Worm (Caenorhabditis elegans) whole organism, midembryonic: ENCODE results near the gene F25B4.8.

Source experiments
- T22C8.4 ChIP-seq: fragments of 200-800 bp; sonication (Bioruptor generic); IDR thresholded peaks from 2 replicates; pipeline ENCODE4 v1.3.6; 2022; ENCODE audit warnings: missing genetic modification characterization, missing compliant biosample characterization
- cog-1 ChIP-seq: sonication (generic microtip); optimal IDR thresholded peaks from 2 replicates; lab custom pipeline; 2016; ENCODE audit warnings: missing genetic modification characterization, missing compliant biosample characterization
- klf-2 ChIP-seq: fragments of 200-800 bp; sonication (Bioruptor generic); conservative IDR thresholded peaks from 2 replicates; pipeline ENCODE4 v1.3.6; 2022; ENCODE audit warnings: missing genetic modification reagents, missing genetic modification characterization, missing compliant biosample characterization
- med-1 ChIP-seq: sonication (generic microtip); optimal IDR thresholded peaks from 2 replicates; lab custom pipeline; 2017; ENCODE audit warnings: missing genetic modification characterization, mild to moderate bottlenecking, missing compliant biosample characterization, antibody characterized with exemption, missing genetic modification reagents; ENCODE audit not compliant: insufficient read depth
- ref-1 ChIP-seq: fragments of 200-800 bp; sonication (Bioruptor generic); conservative IDR thresholded peaks from 2 replicates; pipeline ENCODE4 v1.3.6; 2022; ENCODE audit warnings: missing genetic modification reagents, missing genetic modification characterization, missing compliant biosample characterization
- tab-1 ChIP-seq: fragments of 200-800 bp; sonication (Bioruptor generic); IDR thresholded peaks from 2 replicates; pipeline ENCODE4 v1.3.6; 2022; ENCODE audit warnings: missing genetic modification characterization, missing compliant biosample characterization

DNA sequence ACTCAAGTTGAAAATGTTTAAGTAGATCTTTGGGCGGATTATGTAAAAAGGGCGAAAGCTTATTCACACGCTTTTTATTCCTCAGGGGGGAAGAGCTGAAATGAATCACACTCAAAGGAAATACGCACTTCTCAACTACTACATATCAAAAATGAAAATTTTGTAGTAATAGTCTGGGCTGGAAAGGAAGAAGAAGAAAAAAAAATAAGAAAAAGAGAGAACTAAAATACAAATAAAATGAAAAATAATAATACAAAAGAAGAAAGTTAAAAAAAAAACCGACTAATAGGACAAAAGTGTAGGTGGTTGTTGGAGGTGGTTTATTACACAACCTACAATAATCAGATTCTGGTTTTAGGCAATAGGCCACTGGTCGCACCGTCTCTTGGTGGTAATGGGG lies 44.6 kb upstream of the F25B4.8 start, which contains the start of gene K09H11.6:
- TF ChIP-seq ref-1 (GFP tag; lab: Robert Waterston, UW) (no peak), T22C8.4 (GFP tag; lab: Robert Waterston, UW) (no peak), cog-1 (tag; lab: Kevin White, UChicago) (no peak), klf-2 (GFP tag; lab: Robert Waterston, UW) (no peak), med-1 (GFP tag; lab: Kevin White, UChicago) (no peak), tab-1 (GFP tag; lab: Robert Waterston, UW) (no peak)
